Worm (Caenorhabditis elegans) whole organism, early embryonic: ENCODE data around the gene Y49A10A.2.

ENCODE experiments used
- B0310.2 ChIP-seq: sonication (generic microtip); optimal IDR thresholded peaks from 2 replicates; lab custom pipeline; 2016; ENCODE audit warnings: mild to moderate bottlenecking, missing genetic modification characterization, missing compliant biosample characterization
- F13C5.2 ChIP-seq: sonication (generic microtip); optimal IDR thresholded peaks from 2 replicates; lab custom pipeline; 2017; ENCODE audit warnings: mild to moderate bottlenecking, missing genetic modification characterization, inconsistent platforms, missing compliant biosample characterization
- aly-1 ChIP-seq: sonication (generic microtip); optimal IDR thresholded peaks from 2 replicates; lab custom pipeline; 2016; ENCODE audit warnings: missing genetic modification characterization, missing compliant biosample characterization
- ama-1 ChIP-seq: fragments of 150-350 bp; optimal IDR thresholded peaks from 2 replicates; lab custom pipeline; 2014
- ceh-13 ChIP-seq: fragments of 200-800 bp; sonication (Bioruptor generic); optimal IDR thresholded peaks from 2 replicates; lab custom pipeline; 2018; ENCODE audit warnings: mild to moderate bottlenecking, missing genetic modification characterization, missing compliant biosample characterization
- ceh-36 ChIP-seq: sonication (generic microtip); optimal IDR thresholded peaks from 2 replicates; lab custom pipeline; 2016; ENCODE audit warnings: missing genetic modification characterization, inconsistent platforms, missing compliant biosample characterization
- ets-7 ChIP-seq: sonication (generic microtip); optimal IDR thresholded peaks from 2 replicates; lab custom pipeline; 2016; ENCODE audit warnings: missing genotype, missing genetic modification characterization, missing compliant biosample characterization
- flt-1 ChIP-seq: fragments of 200-800 bp; sonication (Bioruptor generic); IDR thresholded peaks from 2 replicates; pipeline ENCODE4 v1.3.6; 2022; ENCODE audit warnings: missing genetic modification characterization, missing compliant biosample characterization
- hmbx-1 ChIP-seq: sonication (generic microtip); optimal IDR thresholded peaks from 2 replicates; lab custom pipeline; 2016; ENCODE audit warnings: mild to moderate bottlenecking, missing genetic modification characterization, missing compliant biosample characterization
- hmg-4 ChIP-seq: fragments of 200-800 bp; sonication (Bioruptor generic); optimal IDR thresholded peaks from 2 replicates; lab custom pipeline; 2018; ENCODE audit warnings: mild to moderate bottlenecking, missing genetic modification characterization, missing compliant biosample characterization
- hnd-1 ChIP-seq: sonication (generic microtip); optimal IDR thresholded peaks from 2 replicates; lab custom pipeline; 2016; ENCODE audit warnings: missing genetic modification characterization, missing compliant biosample characterization
- pes-1 ChIP-seq: fragments of 200-800 bp; sonication (Bioruptor generic); IDR thresholded peaks from 2 replicates; pipeline ENCODE4 v1.3.6; 2022; ENCODE audit warnings: missing genetic modification reagents, missing genetic modification characterization, missing compliant biosample characterization
- scrt-1 ChIP-seq: fragments of 200-800 bp; sonication (Bioruptor generic); IDR thresholded peaks from 2 replicates; pipeline ENCODE4 v1.3.6; 2022; ENCODE audit warnings: missing genetic modification characterization, missing compliant biosample characterization
- sea-1 ChIP-seq: fragments of 200-800 bp; sonication (Bioruptor generic); conservative IDR thresholded peaks from 2 replicates; pipeline ENCODE4 v1.3.6; 2022; ENCODE audit warnings: missing genetic modification characterization, missing compliant biosample characterization
- tbx-11 ChIP-seq: fragments of 200-800 bp; sonication (Bioruptor generic); IDR thresholded peaks from 2 replicates; pipeline ENCODE4 v1.3.6; 2022; ENCODE audit warnings: missing genetic modification characterization, missing compliant biosample characterization
- tbx-37 ChIP-seq: fragments of 200-800 bp; sonication (Bioruptor generic); conservative IDR thresholded peaks from 2 replicates; pipeline ENCODE4 v1.3.6; 2022; ENCODE audit warnings: missing genetic modification reagents, missing genetic modification characterization, missing compliant biosample characterization
- tra-4 ChIP-seq: sonication (generic microtip); optimal IDR thresholded peaks from 2 replicates; lab custom pipeline; 2017; ENCODE audit warnings: missing genetic modification characterization, missing compliant biosample characterization

Y49A10A.2 gene

ce11 chrX:10401118-10401517, 28.7 kb upstream of the Y49A10A.2 start:
- TF ChIP-seq hmbx-1 (tag; lab: Kevin White, UChicago) (no peak), tbx-37 (GFP tag; lab: Robert Waterston, UW) (no peak), ceh-36 (no peak), ets-7 (tag; lab: Kevin White, UChicago) (no peak), F13C5.2 (no peak), hnd-1 (no peak), B0310.2 (tag; lab: Kevin White, UChicago) (no peak), ama-1 (no peak), ceh-13 (no peak), sea-1 (GFP tag; lab: Robert Waterston, UW) (no peak), flt-1 (GFP tag; lab: Robert Waterston, UW) (no peak), hmg-4 (GFP tag; lab: Kevin White, UChicago) (no peak), pes-1 (no peak), tra-4 (no peak), aly-1 (tag; lab: Kevin White, UChicago) (no peak), tbx-11 (no peak)

- TF ChIP-seq aly-1 (tag; lab: Kevin White, UChicago), result no peak
- TF ChIP-seq hmbx-1 (tag; lab: Kevin White, UChicago), result no peak
- 0 out of 2 replicates have a peak, but pooled peaks have one; percentile 26 for TF ChIP-seq tbx-11
- TF ChIP-seq ets-7 (tag; lab: Kevin White, UChicago), result no peak
- TF ChIP-seq flt-1 (GFP tag; lab: Robert Waterston, UW), result no peak
- no peak for TF ChIP-seq hnd-1
- peak; percentile 65 for TF ChIP-seq hmg-4 (GFP tag; lab: Kevin White, UChicago)
- no peak for TF ChIP-seq ceh-36
- no peak for TF ChIP-seq F13C5.2
- TF ChIP-seq sea-1 (GFP tag; lab: Robert Waterston, UW), result no peak
Measured at ce11 chrX:10396509-10397292, 24.2 kb upstream of the Y49A10A.2 start, which contains the start of gene pkn-1. Gene pkn-1 (plus strand): TSS chrX:10397242.

DNA sequence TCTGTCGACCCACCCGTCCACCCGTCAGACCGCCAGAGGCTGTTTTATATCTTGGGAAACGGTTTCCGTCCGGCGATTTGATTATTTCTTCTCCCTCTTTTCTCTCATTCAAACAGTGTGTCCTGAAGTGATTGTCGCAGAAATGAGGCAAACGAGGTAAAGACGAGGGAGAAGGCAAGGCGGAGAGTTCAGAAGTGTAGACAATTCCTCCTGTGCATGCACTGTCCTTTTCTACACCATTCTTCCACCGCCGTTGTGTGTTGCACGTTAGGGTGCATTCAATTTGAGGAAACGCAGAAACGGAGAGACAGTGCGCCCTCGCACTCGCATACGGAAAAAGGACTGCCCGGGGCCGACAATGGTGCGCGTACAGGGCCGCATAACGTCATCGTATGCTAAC, 23.2 kb upstream of the Y49A10A.2 start:
- TF ChIP-seq flt-1 (GFP tag; lab: Robert Waterston, UW) (no peak), hnd-1 (no peak), ceh-13 (peak; percentile 32), scrt-1 (GFP tag; lab: Robert Waterston, UW) (no peak), tbx-37 (GFP tag; lab: Robert Waterston, UW) (no peak), ets-7 (tag; lab: Kevin White, UChicago) (no peak), tbx-11 (0 out of 2 replicates have a peak, but pooled peaks have one; percentile 33), hmbx-1 (tag; lab: Kevin White, UChicago) (no peak), ama-1 (no peak), F13C5.2 (no peak), ceh-36 (no peak), pes-1 (no peak), sea-1 (GFP tag; lab: Robert Waterston, UW) (no peak), hmg-4 (GFP tag; lab: Kevin White, UChicago) (peak; percentile 88), tra-4 (no peak), B0310.2 (tag; lab: Kevin White, UChicago) (peak; percentile 75), aly-1 (tag; lab: Kevin White, UChicago) (peak; percentile 70)

DNA sequence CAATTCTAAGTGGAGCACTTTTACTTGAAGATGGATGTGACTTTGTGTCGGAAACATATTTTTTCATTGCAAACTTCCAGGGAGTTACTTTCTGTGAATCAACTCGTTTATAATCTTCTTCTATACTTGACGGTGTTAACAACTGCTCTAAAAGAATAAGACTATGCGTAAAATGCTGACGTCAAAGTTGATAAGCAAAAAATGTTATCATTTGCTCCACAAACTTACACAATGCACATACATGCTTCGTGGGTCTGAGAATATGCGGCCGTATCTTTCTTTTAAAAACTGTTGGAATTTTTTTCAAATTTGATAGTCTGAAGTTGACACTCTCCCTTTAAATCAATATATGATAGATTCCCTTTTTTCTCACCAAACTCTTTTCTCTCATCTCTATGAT, 22.7 kb upstream of the Y49A10A.2 start:
- TF ChIP-seq ceh-36 (no peak), hmg-4 (GFP tag; lab: Kevin White, UChicago) (no peak), hmbx-1 (tag; lab: Kevin White, UChicago) (no peak), B0310.2 (tag; lab: Kevin White, UChicago) (no peak), flt-1 (GFP tag; lab: Robert Waterston, UW) (no peak), hnd-1 (no peak), ama-1 (no peak), ceh-13 (no peak), scrt-1 (GFP tag; lab: Robert Waterston, UW) (no peak), aly-1 (tag; lab: Kevin White, UChicago) (no peak), tbx-11 (no peak), F13C5.2 (no peak), pes-1 (no peak), tbx-37 (GFP tag; lab: Robert Waterston, UW) (no peak), ets-7 (tag; lab: Kevin White, UChicago) (no peak)

DNA sequence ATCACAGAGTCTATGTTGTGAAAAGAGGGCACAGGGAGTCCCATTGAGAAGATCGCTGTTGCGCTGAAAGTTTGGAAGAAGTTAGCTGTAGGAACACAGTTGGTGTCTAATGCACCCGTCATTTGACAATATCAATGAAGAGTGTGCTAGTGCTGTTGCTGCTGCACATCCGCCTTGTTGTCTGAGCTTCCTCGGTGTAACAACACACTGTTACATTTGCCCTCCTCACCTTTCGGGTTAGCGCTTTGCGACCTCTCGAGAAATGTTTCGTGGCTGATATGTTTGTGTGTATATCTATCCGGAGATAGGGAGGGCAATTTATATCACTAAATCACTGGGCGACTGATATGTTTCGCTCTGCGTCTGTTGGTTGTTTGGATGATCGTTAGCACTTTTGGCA, 21.8 kb upstream of the Y49A10A.2 start:
- TF ChIP-seq hmbx-1 (tag; lab: Kevin White, UChicago) (no peak), tbx-11 (no peak), F13C5.2 (no peak), scrt-1 (GFP tag; lab: Robert Waterston, UW) (no peak), ceh-13 (no peak), hmg-4 (GFP tag; lab: Kevin White, UChicago) (peak; percentile 54)

- TF ChIP-seq B0310.2 (tag; lab: Kevin White, UChicago) (no peak), hmg-4 (GFP tag; lab: Kevin White, UChicago) (no peak), pes-1 (no peak), flt-1 (GFP tag; lab: Robert Waterston, UW) (no peak), tbx-11 (no peak), ceh-36 (no peak), ets-7 (tag; lab: Kevin White, UChicago) (no peak), ama-1 (no peak), ceh-13 (no peak), tbx-37 (GFP tag; lab: Robert Waterston, UW) (no peak)
Measured at ce11 chrX:10393362-10393761, 20.9 kb upstream of the Y49A10A.2 start.

DNA sequence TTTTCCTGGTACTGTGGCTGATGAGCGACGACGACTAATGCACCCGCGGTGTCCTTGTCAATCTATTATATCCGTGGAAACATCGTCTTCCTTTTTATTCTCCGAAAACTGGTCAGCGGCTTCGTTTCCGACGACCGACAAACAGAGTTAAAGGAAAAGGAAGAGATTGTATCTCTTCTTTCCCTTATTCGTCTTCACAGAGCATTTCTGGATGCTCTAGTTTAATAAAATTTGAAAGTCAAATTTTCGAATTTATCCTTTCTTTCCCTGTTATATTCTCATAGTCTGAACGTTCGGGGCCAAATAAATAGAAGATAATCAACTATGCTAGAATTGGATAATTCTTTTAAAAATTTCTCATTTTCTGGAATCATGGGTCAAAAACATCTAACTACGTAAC, 20.3 kb upstream of the Y49A10A.2 start:
- TF ChIP-seq flt-1 (GFP tag; lab: Robert Waterston, UW) (no peak), scrt-1 (GFP tag; lab: Robert Waterston, UW) (no peak), pes-1 (no peak), ceh-36 (no peak), hmg-4 (GFP tag; lab: Kevin White, UChicago) (no peak), tra-4 (no peak), ama-1 (no peak), hnd-1 (no peak), tbx-11 (no peak), tbx-37 (GFP tag; lab: Robert Waterston, UW) (no peak), hmbx-1 (tag; lab: Kevin White, UChicago) (no peak)
